Worm (Caenorhabditis elegans) whole organism, L3 larva: ENCODE measurements around the gene C27A2.12.

Experiments
- egl-27 ChIP-seq: sonication (generic microtip); optimal IDR thresholded peaks from 4 replicates; lab custom pipeline; 2017; ENCODE audit warnings: missing biosample characterization, missing genetic modification reagents, missing genetic modification characterization
- nhr-43 ChIP-seq: sonication (generic microtip); optimal IDR thresholded peaks from 2 replicates; lab custom pipeline; 2016; ENCODE audit warnings: mild to moderate bottlenecking, missing genetic modification characterization, missing compliant biosample characterization; ENCODE audit not compliant: poor library complexity, severe bottlenecking
- unc-39 ChIP-seq: sonication (generic microtip); optimal IDR thresholded peaks from 4 replicates; lab custom pipeline; 2017; ENCODE audit warnings: missing biosample characterization, missing genetic modification characterization

DNA sequence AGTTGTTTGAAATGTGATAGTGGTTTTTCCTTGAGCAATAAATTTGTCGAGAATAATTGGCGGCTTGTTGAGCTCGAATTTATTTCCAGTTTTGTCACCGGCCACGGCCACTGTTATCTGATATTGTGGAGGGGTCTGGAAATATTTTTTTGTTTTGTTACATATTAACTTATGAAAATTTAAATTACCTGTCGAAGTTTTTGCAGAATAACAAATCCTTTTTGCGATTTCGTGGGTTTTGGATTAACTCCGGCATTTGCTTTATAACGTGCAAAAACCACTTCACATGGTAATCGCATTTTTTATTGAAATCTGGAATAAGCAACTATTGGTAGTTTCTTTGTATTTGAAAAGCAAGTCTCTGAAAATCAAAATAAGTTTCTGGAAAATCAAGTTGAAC, 21.8 kb downstream of the C27A2.12 start, which contains the start of gene lrr-1:
- no peak for TF ChIP-seq unc-39
- no peak for TF ChIP-seq egl-27 (tag; lab: Kevin White, UChicago)
- no peak for TF ChIP-seq nhr-43
